Fruit fly (Drosophila melanogaster) whole organism, embryonic: ENCODE results near the gene upSET.

Experiments used
- C15 ChIP-seq: fragments of 200-800 bp; sonication (Bioruptor generic); IDR thresholded peaks from 3 replicates; pipeline ENCODE4 v1.3.6; 2022; ENCODE audit warnings: missing biosample characterization, missing genetic modification characterization
- CG10321 ChIP-seq: fragments of 200-800 bp; sonication (Bioruptor generic); IDR thresholded peaks from 2 replicates; pipeline ENCODE4 v1.3.6; 2022; ENCODE audit warnings: missing biosample characterization, missing genetic modification characterization
- CG10654 ChIP-seq: fragments of 200-800 bp; sonication (Bioruptor generic); optimal IDR thresholded peaks from 2 replicates; lab custom pipeline; 2016; ENCODE audit warnings: missing biosample characterization, missing genetic modification characterization
- CG12942 ChIP-seq: fragments of 200-800 bp; sonication (Bioruptor generic); optimal IDR thresholded peaks from 3 replicates; lab custom pipeline; 2016; ENCODE audit warnings: missing biosample characterization, missing genetic modification characterization
- CG13424 ChIP-seq: fragments of 200-800 bp; sonication (Bioruptor generic); optimal IDR thresholded peaks from 2 replicates; lab custom pipeline; 2019; ENCODE audit warnings: missing biosample characterization, mild to moderate bottlenecking, missing genetic modification characterization, moderate library complexity
- CG13894 ChIP-seq: fragments of 200-800 bp; sonication (Bioruptor generic); optimal IDR thresholded peaks from 3 replicates; lab custom pipeline; 2018; ENCODE audit warnings: missing biosample characterization, mild to moderate bottlenecking, missing genetic modification characterization, moderate library complexity
- CG14014 ChIP-seq: fragments of 200-800 bp; sonication (Bioruptor generic); IDR thresholded peaks from 2 replicates; pipeline ENCODE4 v1.3.6; 2022; ENCODE audit warnings: missing biosample characterization, missing genetic modification characterization
- CG1602 ChIP-seq: fragments of 200-800 bp; sonication (Bioruptor generic); optimal IDR thresholded peaks from 3 replicates; lab custom pipeline; 2016; ENCODE audit warnings: missing biosample characterization, missing genetic modification characterization
- CG16779 ChIP-seq: fragments of 200-800 bp; sonication (Bioruptor generic); IDR thresholded peaks from 2 replicates; pipeline ENCODE4 v1.3.6; 2022; ENCODE audit warnings: missing biosample characterization, missing genetic modification characterization
- CG17186 ChIP-seq: fragments of 200-800 bp; sonication (Bioruptor generic); optimal IDR thresholded peaks from 3 replicates; lab custom pipeline; 2017; ENCODE audit warnings: missing biosample characterization, missing genetic modification reagents, missing genetic modification characterization
- CG18599 ChIP-seq: fragments of 200-800 bp; sonication (Bioruptor generic); optimal IDR thresholded peaks from 3 replicates; lab custom pipeline; 2017; ENCODE audit warnings: missing biosample characterization, missing genetic modification characterization, mild to moderate bottlenecking, moderate library complexity, missing genetic modification reagents
- CG18764 ChIP-seq: fragments of 200-800 bp; sonication (Bioruptor generic); optimal IDR thresholded peaks from 3 replicates; lab custom pipeline; 2016; ENCODE audit warnings: missing biosample characterization, missing genetic modification characterization
- CG4282 ChIP-seq: fragments of 200-800 bp; sonication (Bioruptor generic); optimal IDR thresholded peaks from 2 replicates; lab custom pipeline; 2016; ENCODE audit warnings: missing biosample characterization, missing genetic modification characterization
- CG4820 ChIP-seq: fragments of 200-800 bp; sonication (Bioruptor generic); optimal IDR thresholded peaks from 3 replicates; lab custom pipeline; 2016; ENCODE audit warnings: missing biosample characterization, missing genetic modification characterization
- CG4854 ChIP-seq: fragments of 200-800 bp; sonication (Bioruptor generic); optimal IDR thresholded peaks from 2 replicates; lab custom pipeline; 2016; ENCODE audit warnings: missing biosample characterization, missing genetic modification characterization, inconsistent platforms
- CG6272 ChIP-seq: fragments of 200-800 bp; sonication (Bioruptor generic); IDR thresholded peaks from 2 replicates; pipeline ENCODE4 v1.3.6; 2022; ENCODE audit warnings: missing biosample characterization, missing genetic modification characterization
- CG8281 ChIP-seq: fragments of 200-800 bp; sonication (Bioruptor generic); optimal IDR thresholded peaks from 2 replicates; lab custom pipeline; 2018; ENCODE audit warnings: missing biosample characterization, mild to moderate bottlenecking, missing genetic modification characterization, moderate library complexity
- CG8388 ChIP-seq: fragments of 200-800 bp; sonication (Bioruptor generic); optimal IDR thresholded peaks from 2 replicates; lab custom pipeline; 2019; ENCODE audit warnings: missing biosample characterization, mild to moderate bottlenecking, missing genetic modification characterization, moderate library complexity
- CG8924 ChIP-seq: fragments of 200-800 bp; optimal IDR thresholded peaks from 3 replicates; lab custom pipeline; 2019; ENCODE audit warnings: missing biosample characterization, mild to moderate bottlenecking, missing genetic modification characterization, moderate library complexity
- CG9215 ChIP-seq: fragments of 200-800 bp; sonication (Bioruptor generic); IDR thresholded peaks from 2 replicates; pipeline ENCODE4 v1.3.6; 2022; ENCODE audit warnings: missing biosample characterization, missing genetic modification characterization
- Dbx ChIP-seq: fragments of 200-800 bp; sonication (Bioruptor generic); IDR thresholded peaks from 3 replicates; pipeline ENCODE4 v1.3.6; 2022; ENCODE audit warnings: missing biosample characterization, missing genetic modification characterization
- Dfd ChIP-seq, 2 experiments: fragments of >200 bp; optimal IDR thresholded peaks; 2 replicates each; lab custom pipeline; 2017; ENCODE audit warnings: missing biosample characterization in 2 of 2, missing genetic modification characterization in 2 of 2
- Dip3 ChIP-seq: fragments of 200-800 bp; sonication (Bioruptor generic); optimal IDR thresholded peaks from 3 replicates; lab custom pipeline; 2016; ENCODE audit warnings: missing biosample characterization, missing genetic modification characterization
- Doc3 ChIP-seq: fragments of 200-800 bp; sonication (Bioruptor generic); IDR thresholded peaks from 3 replicates; pipeline ENCODE4 v1.3.6; 2022; ENCODE audit warnings: missing biosample characterization, missing genetic modification characterization; ENCODE audit not compliant: partially characterized antibody
- Fer2 ChIP-seq: fragments of 200-800 bp; sonication (Bioruptor generic); optimal IDR thresholded peaks from 2 replicates; lab custom pipeline; 2018; ENCODE audit warnings: missing biosample characterization, mild to moderate bottlenecking, missing genetic modification characterization, moderate library complexity
- Gug ChIP-seq: fragments of 200-800 bp; sonication (Bioruptor generic); IDR thresholded peaks from 4 replicates; pipeline ENCODE4 v1.3.6; 2022; ENCODE audit warnings: missing biosample characterization, missing genetic modification characterization
- Hand ChIP-seq: fragments of 200-800 bp; sonication (Bioruptor generic); optimal IDR thresholded peaks from 2 replicates; lab custom pipeline; 2017; ENCODE audit warnings: mild to moderate bottlenecking, missing biosample characterization, missing genetic modification reagents, missing genetic modification characterization
- HmgZ ChIP-seq: fragments of 200-800 bp; sonication (Bioruptor generic); optimal IDR thresholded peaks from 2 replicates; lab custom pipeline; 2018; ENCODE audit warnings: missing biosample characterization, mild to moderate bottlenecking, missing genetic modification characterization
- MESR4 ChIP-seq: fragments of 200-800 bp; sonication (Bioruptor generic); optimal IDR thresholded peaks from 2 replicates; lab custom pipeline; 2018; ENCODE audit warnings: missing biosample characterization, mild to moderate bottlenecking, missing genetic modification characterization, moderate library complexity
- Nf-YB ChIP-seq: fragments of 200-800 bp; sonication (Bioruptor generic); optimal IDR thresholded peaks from 3 replicates; lab custom pipeline; 2019; ENCODE audit warnings: missing biosample characterization, mild to moderate bottlenecking, missing genetic modification characterization, moderate library complexity
- Sin3A ChIP-seq: fragments of >200 bp; optimal IDR thresholded peaks from 2 replicates; lab custom pipeline; 2018
- ab ChIP-seq: fragments of 200-800 bp; sonication (Bioruptor generic); optimal IDR thresholded peaks from 2 replicates; lab custom pipeline; 2016; ENCODE audit warnings: missing biosample characterization, missing genetic modification characterization
- chinmo ChIP-seq: fragments of 200-800 bp; sonication (Bioruptor generic); IDR thresholded peaks from 4 replicates; pipeline ENCODE4 v1.3.6; 2022; ENCODE audit warnings: missing biosample characterization, missing genetic modification characterization; ENCODE audit not compliant: partially characterized antibody
- chm ChIP-seq: fragments of 200-800 bp; sonication (Bioruptor generic); IDR thresholded peaks from 2 replicates; pipeline ENCODE4 v1.3.6; 2022; ENCODE audit warnings: missing biosample characterization, missing genetic modification characterization
- ewg ChIP-seq: fragments of 200-800 bp; sonication (Bioruptor generic); optimal IDR thresholded peaks from 3 replicates; lab custom pipeline; 2017; ENCODE audit warnings: mild to moderate bottlenecking, missing biosample characterization, missing genetic modification reagents, missing genetic modification characterization
- exex ChIP-seq: fragments of 200-800 bp; sonication (Bioruptor generic); optimal IDR thresholded peaks from 4 replicates; lab custom pipeline; 2018; ENCODE audit warnings: missing biosample characterization, mild to moderate bottlenecking, missing genetic modification characterization, moderate library complexity
- gro ChIP-seq: fragments of 200-800 bp; sonication (Bioruptor generic); optimal IDR thresholded peaks from 2 replicates; lab custom pipeline; 2016; ENCODE audit warnings: missing biosample characterization, missing genetic modification characterization
- insv ChIP-seq, 2 experiments: fragments of 200-800 bp; sonication (Bioruptor generic); optimal IDR thresholded peaks; 3 replicates each; lab custom pipeline; 2016 to 2018; ENCODE audit warnings: missing biosample characterization in 2 of 2, missing genetic modification characterization in 2 of 2
- lab ChIP-seq: fragments of 200-800 bp; sonication (Bioruptor generic); optimal IDR thresholded peaks from 3 replicates; lab custom pipeline; 2017; ENCODE audit warnings: missing biosample characterization, missing genetic modification characterization, mild to moderate bottlenecking, moderate library complexity, missing genetic modification reagents
- lilli ChIP-seq: fragments of 200-800 bp; sonication (Bioruptor generic); optimal IDR thresholded peaks from 3 replicates; lab custom pipeline; 2016; ENCODE audit warnings: missing biosample characterization, missing genetic modification characterization
- lola ChIP-seq, 3 experiments: fragments of >200 bp in 2 of 3; fragments of 200-800 bp in 1 of 3; sonication (Bioruptor generic) in 1 of 3; optimal IDR thresholded peaks; 2 replicates each; lab custom pipeline; 2017 to 2019; ENCODE audit warnings: missing biosample characterization in 3 of 3, missing genetic modification characterization in 3 of 3, mild to moderate bottlenecking in 1 of 3, moderate library complexity in 1 of 3
- psq ChIP-seq: fragments of 200-800 bp; sonication (Bioruptor generic); optimal IDR thresholded peaks from 2 replicates; lab custom pipeline; 2017; ENCODE audit warnings: missing biosample characterization, missing genetic modification characterization
- slbo ChIP-seq: fragments of 200-800 bp; sonication (Bioruptor generic); IDR thresholded peaks from 2 replicates; pipeline ENCODE4 v1.3.6; 2022; ENCODE audit warnings: missing biosample characterization, missing genetic modification characterization
- tgo ChIP-seq: fragments of 200-800 bp; sonication (Bioruptor generic); IDR thresholded peaks from 3 replicates; pipeline ENCODE4 v1.3.6; 2022; ENCODE audit warnings: missing biosample characterization, missing genetic modification characterization
- tll ChIP-seq, 2 experiments: fragments of 200-800 bp in 1 of 2; fragments of >200 bp in 1 of 2; sonication (Bioruptor generic) in 1 of 2; optimal IDR thresholded peaks; 2 replicates each; lab custom pipeline; 2017 to 2019; ENCODE audit warnings: missing biosample characterization in 2 of 2, missing genetic modification characterization in 2 of 2, mild to moderate bottlenecking in 1 of 2, moderate library complexity in 1 of 2
- twi ChIP-seq: fragments of 200-800 bp; optimal IDR thresholded peaks from 2 replicates; lab custom pipeline; 2019; ENCODE audit warnings: missing biosample characterization, mild to moderate bottlenecking, missing genetic modification characterization, moderate library complexity
- zen ChIP-seq: fragments of 200-800 bp; sonication (Bioruptor generic); optimal IDR thresholded peaks from 3 replicates; lab custom pipeline; 2018; ENCODE audit warnings: missing biosample characterization, mild to moderate bottlenecking, missing genetic modification characterization, moderate library complexity

The upSET gene

DNA sequence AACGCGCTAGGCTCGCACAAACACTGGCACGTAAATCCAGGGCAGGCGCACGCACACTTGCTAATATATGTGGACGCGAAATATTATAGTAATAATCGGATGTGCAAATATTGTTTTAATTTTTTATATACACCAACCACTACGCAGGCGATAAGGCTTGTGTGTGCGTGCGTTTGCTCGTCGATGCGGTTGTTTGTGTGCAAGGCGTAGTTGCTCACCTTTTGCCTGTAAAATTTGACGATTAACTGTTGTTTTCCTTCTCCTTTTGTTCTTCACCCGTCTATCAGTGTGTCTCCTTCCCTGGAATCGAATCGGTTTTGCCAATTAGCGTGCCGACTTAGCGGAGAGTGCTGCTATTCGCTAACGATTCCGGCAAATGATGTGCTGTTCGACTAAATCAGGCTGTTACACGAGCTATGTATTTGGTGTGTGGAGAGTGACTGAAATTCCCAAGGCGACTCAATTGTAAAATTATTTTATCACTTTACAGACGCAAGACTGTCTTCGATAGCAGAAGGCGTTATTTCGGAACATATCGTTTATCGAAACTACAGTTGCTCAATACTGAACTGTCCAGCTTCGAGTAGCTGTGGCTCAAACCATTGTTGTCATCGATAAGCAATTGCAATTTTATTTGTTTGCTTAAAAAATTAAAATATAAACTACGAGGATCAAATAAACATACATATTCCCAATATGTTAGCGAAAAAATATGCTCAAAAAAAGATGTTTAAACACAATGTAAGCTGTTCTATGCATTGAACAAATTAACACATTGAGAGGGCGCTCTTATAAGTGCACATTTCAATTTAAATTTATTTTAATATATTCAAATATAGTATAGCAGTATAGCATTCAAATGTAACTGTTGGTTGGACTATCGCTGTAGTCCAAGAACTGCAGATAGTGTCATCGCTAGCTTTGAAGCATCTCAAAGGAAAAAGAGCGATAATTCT, 29.5 kb downstream of the upSET start, which contains the start of the genes CG6650 and endos (continued):
- no peak for TF ChIP-seq CG9215 (GFP tag; lab: Robert Waterston, UW)
- TF ChIP-seq CG10654 (GFP tag; lab: Kevin White, UChicago), result peak; percentile 13
- peak; percentile 2 for TF ChIP-seq CG4820
- TF ChIP-seq lola (GFP tag; optimal IDR thresholded peaks at IDR 0.05; lab: Kevin White, UChicago), result peak in 1 of 3 experiments; percentile 54
- TF ChIP-seq CG18599 (GFP tag; lab: Kevin White, UChicago), result peak; percentile 56
- TF ChIP-seq twi (tag; lab: Kevin White, UChicago), result no peak
- TF ChIP-seq psq (GFP tag; lab: Kevin White, UChicago), result peak; percentile 24
- no peak for TF ChIP-seq Dfd (GFP tag; optimal IDR thresholded peaks at IDR 0.05; lab: Kevin White, UChicago)
- TF ChIP-seq CG13424 (tag; lab: Kevin White, UChicago), result peak; percentile 40
- TF ChIP-seq CG1602 (GFP tag; lab: Kevin White, UChicago), result no peak
- TF ChIP-seq Fer2 (tag; lab: Kevin White, UChicago), result peak; percentile 24
- TF ChIP-seq tgo (GFP tag; lab: Robert Waterston, UW), result no peak
- TF ChIP-seq Sin3A (lab: Kevin White, UChicago), result peak; percentile 57
- peak; percentile 44 for TF ChIP-seq CG13894 (tag; lab: Kevin White, UChicago)
- peak; percentile 33 for TF ChIP-seq zen (tag; lab: Kevin White, UChicago)
- peak; percentile 9 for TF ChIP-seq lilli (GFP tag; lab: Kevin White, UChicago)
- TF ChIP-seq insv (GFP tag; optimal IDR thresholded peaks at IDR 0.05; lab: Kevin White, UChicago), result peak; percentile 46 to 96
- no peak for TF ChIP-seq gro
- TF ChIP-seq CG18764 (GFP tag; lab: Kevin White, UChicago), result no peak
- 0 out of 4 replicates have a peak, but pooled peaks have one; percentile 47 for TF ChIP-seq chinmo (GFP tag; lab: Robert Waterston, UW)
- TF ChIP-seq exex (tag; lab: Kevin White, UChicago), result peak; percentile 43
- TF ChIP-seq CG4282, result no peak
- peak; percentile 65; the same call in 2 of the 3 replicates for TF ChIP-seq Doc3 (GFP tag; lab: Robert Waterston, UW)
- TF ChIP-seq Dip3 (GFP tag; lab: Kevin White, UChicago), result peak; percentile 5
- no peak for TF ChIP-seq CG4854 (GFP tag; lab: Kevin White, UChicago)
- peak; percentile 43 for TF ChIP-seq lab (GFP tag; lab: Kevin White, UChicago)
- TF ChIP-seq CG16779 (GFP tag; lab: Robert Waterston, UW), result no peak
- TF ChIP-seq C15 (GFP tag; lab: Robert Waterston, UW), result no peak
- TF ChIP-seq tll (GFP tag; optimal IDR thresholded peaks at IDR 0.05; lab: Kevin White, UChicago), result no peak
- TF ChIP-seq chm, result no peak
- peak; percentile 79 for TF ChIP-seq CG8388 (GFP tag; lab: Kevin White, UChicago)
- peak; percentile 56; the same call in 1 of the 2 replicates for TF ChIP-seq slbo (GFP tag; lab: Robert Waterston, UW)
- no peak for TF ChIP-seq ewg (GFP tag; lab: Kevin White, UChicago)
- no peak for TF ChIP-seq ab (GFP tag; lab: Kevin White, UChicago)
- TF ChIP-seq CG10321 (GFP tag; lab: Robert Waterston, UW), result no peak
- peak; percentile 5 for TF ChIP-seq HmgZ (tag; lab: Kevin White, UChicago)
- TF ChIP-seq Dbx (GFP tag; lab: Robert Waterston, UW), result peak; percentile 24; the same call in 1 of the 3 replicates
- peak; percentile 18; the same call in 1 of the 4 replicates for TF ChIP-seq Gug (GFP tag; lab: Robert Waterston, UW)
- TF ChIP-seq CG17186 (GFP tag; lab: Kevin White, UChicago), result peak; percentile 36
- peak; percentile 23 for TF ChIP-seq CG8924 (tag; lab: Kevin White, UChicago)
- TF ChIP-seq MESR4 (GFP tag; lab: Kevin White, UChicago), result peak; percentile 76
- no peak for TF ChIP-seq CG8281 (tag; lab: Kevin White, UChicago)
- peak; percentile 28; the same call in 1 of the 2 replicates for TF ChIP-seq CG14014 (GFP tag; lab: Robert Waterston, UW)
- peak; percentile 27 for TF ChIP-seq CG12942 (GFP tag; lab: Kevin White, UChicago)
- no peak for TF ChIP-seq CG6272 (GFP tag; lab: Robert Waterston, UW)
- TF ChIP-seq Nf-YB (GFP tag; lab: Kevin White, UChicago), result peak; percentile 0
- peak; percentile 50 for TF ChIP-seq Hand (GFP tag; lab: Kevin White, UChicago)
